Worm (Caenorhabditis elegans): Measurements from ENCODE around the gene K07H8.8.

DNA sequence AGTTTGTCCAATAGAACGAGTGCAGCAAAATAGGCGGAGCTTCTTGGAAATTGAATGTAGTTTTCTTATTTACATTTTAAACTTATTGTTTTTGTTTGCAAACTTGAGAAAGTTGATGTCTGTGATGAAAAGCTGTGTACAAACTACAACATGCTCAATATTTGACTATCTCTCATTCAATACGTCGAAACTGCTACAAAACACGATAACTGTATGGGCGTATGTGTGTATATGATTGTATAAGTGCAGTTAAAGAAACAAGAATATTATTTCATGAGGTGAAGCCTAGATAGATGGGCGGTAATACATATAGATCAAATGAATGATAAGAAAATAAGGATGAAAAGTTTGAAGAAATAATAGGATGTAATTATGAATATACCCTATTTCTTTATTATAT is 28.6 kb downstream of the K07H8.8 start:
- TF ChIP-seq cog-1 (tag; optimal IDR thresholded peaks at IDR 0.05) (no peak), med-1 (GFP tag; optimal IDR thresholded peaks at IDR 0.05; ENCODE audit: insufficient read depth) (no peak), T22C8.4 (GFP tag; IDR thresholded peaks at IDR 0.05) (no peak)
